Worm (Caenorhabditis elegans): ENCODE data around the gene Y75B8A.6.

DNA sequence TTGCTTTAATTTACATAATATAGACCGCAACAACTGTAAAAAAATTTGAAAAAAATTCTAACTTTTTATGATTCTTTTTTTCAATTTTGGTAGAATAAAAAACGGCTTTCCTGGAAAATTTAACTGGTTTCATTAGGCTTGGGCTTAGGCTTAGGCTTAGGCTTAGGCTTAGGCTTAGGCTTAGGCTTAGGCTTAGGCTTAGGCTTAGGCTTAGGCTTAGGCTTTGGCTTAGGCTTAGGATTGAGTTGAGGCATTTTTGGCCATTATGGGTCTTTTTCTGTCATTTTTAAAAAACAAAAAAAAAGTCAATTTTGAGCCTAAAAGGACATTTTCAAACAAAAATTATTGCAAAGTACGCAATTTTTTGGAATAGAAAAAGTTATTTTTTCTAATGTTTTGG lies 13.6 kb upstream of the Y75B8A.6 start:
- no peak for TF ChIP-seq ces-1 (GFP tag; optimal IDR thresholded peaks at IDR 0.05)
- no peak for TF ChIP-seq unc-62 (GFP tag; optimal IDR thresholded peaks at IDR 0.05)
- TF ChIP-seq pha-4 (tag; optimal IDR thresholded peaks at IDR 0.05): no peak
- no peak for TF ChIP-seq elt-3 (tag; optimal IDR thresholded peaks at IDR 0.05)
- no peak for TF ChIP-seq mep-1 (tag; optimal IDR thresholded peaks at IDR 0.05)
- TF ChIP-seq lin-13 (tag; optimal IDR thresholded peaks at IDR 0.05): no peak
- TF ChIP-seq unc-120 (tag; optimal IDR thresholded peaks at IDR 0.05; ENCODE audit: poor library complexity, severe bottlenecking): no peak
- no peak for TF ChIP-seq nhr-76 (tag; optimal IDR thresholded peaks at IDR 0.05)
- TF ChIP-seq lsy-2 (tag; optimal IDR thresholded peaks at IDR 0.05): no peak
- no peak for TF ChIP-seq nhr-2 (tag; optimal IDR thresholded peaks at IDR 0.05)
- TF ChIP-seq ztf-11 (tag; optimal IDR thresholded peaks at IDR 0.05): no peak
- TF ChIP-seq ceh-83 (GFP tag; optimal IDR thresholded peaks at IDR 0.05): no peak
- TF ChIP-seq unc-39 (tag; optimal IDR thresholded peaks at IDR 0.05): no peak
- TF ChIP-seq M03D4.4 (tag; optimal IDR thresholded peaks at IDR 0.05): no peak
